Worm (Caenorhabditis elegans) whole organism, late embryonic: ENCODE data around the gene C14A6.8.

Experiments used
- ama-1 ChIP-seq: fragments of 150-350 bp; optimal IDR thresholded peaks from 2 replicates; lab custom pipeline; 2014
- ceh-2 ChIP-seq: sonication (generic microtip); optimal IDR thresholded peaks from 2 replicates; lab custom pipeline; 2016; ENCODE audit warnings: missing genotype, missing genetic modification characterization, missing compliant biosample characterization
- ceh-34 ChIP-seq: sonication (generic microtip); optimal IDR thresholded peaks from 2 replicates; lab custom pipeline; 2016; ENCODE audit warnings: mild to moderate bottlenecking, missing genetic modification characterization, missing compliant biosample characterization
- elt-2 ChIP-seq: sonication (generic microtip); optimal IDR thresholded peaks from 2 replicates; lab custom pipeline; 2016; ENCODE audit warnings: missing genetic modification reagents, missing genetic modification characterization, missing compliant biosample characterization
- eyg-1 ChIP-seq: sonication (generic microtip); optimal IDR thresholded peaks from 2 replicates; lab custom pipeline; 2016; ENCODE audit warnings: missing genotype, missing genetic modification characterization, missing compliant biosample characterization
- lin-11 ChIP-seq: fragments of 200-800 bp; sonication (Bioruptor generic); optimal IDR thresholded peaks from 2 replicates; lab custom pipeline; 2018; ENCODE audit warnings: mild to moderate bottlenecking, missing genetic modification characterization, missing compliant biosample characterization
- unc-42 ChIP-seq: sonication (generic microtip); optimal IDR thresholded peaks from 2 replicates; lab custom pipeline; 2016; ENCODE audit warnings: missing genotype, missing genetic modification characterization, missing compliant biosample characterization
- unc-55 ChIP-seq: sonication (generic microtip); optimal IDR thresholded peaks from 2 replicates; lab custom pipeline; 2017; ENCODE audit warnings: missing biosample characterization, missing genetic modification reagents, missing genetic modification characterization

DNA sequence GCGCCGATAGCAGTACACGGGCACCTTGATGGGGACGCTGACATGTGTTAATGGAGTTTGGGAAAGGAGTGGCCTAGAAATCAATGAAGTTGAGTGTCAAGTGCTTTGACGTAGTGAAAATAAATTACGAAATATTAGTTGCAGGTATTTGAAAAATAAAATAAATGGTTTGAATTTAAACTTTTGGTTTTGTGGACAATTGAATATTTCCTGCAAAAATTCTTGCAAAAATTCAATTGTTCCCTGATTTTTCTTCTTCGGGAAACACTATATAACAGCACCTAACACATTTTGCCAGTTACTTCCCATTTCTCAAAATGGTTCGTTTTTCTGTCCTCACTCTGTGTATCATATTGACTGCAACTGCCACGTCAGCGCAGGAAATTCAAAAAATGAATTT, 28.9 kb downstream of the C14A6.8 start, which contains the start of gene Y37H2A.13:
- TF ChIP-seq ceh-2 (tag; lab: Kevin White, UChicago) (no peak), ama-1 (lab: Kevin White, UChicago) (no peak), unc-55 (GFP tag; lab: Kevin White, UChicago) (no peak), unc-42 (tag; lab: Kevin White, UChicago) (no peak), eyg-1 (no peak), ceh-34 (tag; lab: Kevin White, UChicago) (no peak), elt-2 (tag; lab: Kevin White, UChicago) (no peak), lin-11 (tag; lab: Kevin White, UChicago) (no peak)
